Worm (Caenorhabditis elegans): Measurements from ENCODE around the gene rde-4.

Gene rde-4

DNA sequence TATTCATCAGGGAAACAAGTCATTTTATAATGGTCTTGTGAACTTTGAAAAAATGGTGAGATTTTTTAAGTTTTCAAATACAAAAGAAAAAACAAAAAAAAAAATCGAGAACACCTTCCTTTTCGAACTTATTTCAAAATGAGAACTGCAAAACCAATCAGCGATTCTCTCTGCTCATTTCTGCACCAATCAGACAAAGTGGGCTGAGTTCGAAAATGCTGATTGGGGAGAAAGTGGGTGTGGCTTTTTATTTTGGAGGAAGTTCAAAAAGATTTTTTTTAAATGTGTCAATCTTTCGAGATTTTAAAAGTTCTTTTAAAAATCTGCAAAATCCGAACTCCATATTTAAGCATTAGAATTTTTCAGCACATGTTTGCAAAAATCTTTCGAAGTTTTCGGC lies 23.9 kb downstream of the rde-4 start:
- TF ChIP-seq pes-1 (GFP tag; IDR thresholded peaks at IDR 0.05): no peak
- TF ChIP-seq tra-4 (tag; optimal IDR thresholded peaks at IDR 0.05): no peak
- TF ChIP-seq B0310.2 (tag; optimal IDR thresholded peaks at IDR 0.05): no peak
- TF ChIP-seq aly-1 (tag; optimal IDR thresholded peaks at IDR 0.05): no peak
- no peak for TF ChIP-seq ama-1 (optimal IDR thresholded peaks at IDR 0.05)
- no peak for TF ChIP-seq sea-1 (GFP tag; conservative IDR thresholded peaks at IDR 0.05)
- no peak for TF ChIP-seq tbx-11 (GFP tag; IDR thresholded peaks at IDR 0.05)
- TF ChIP-seq hmg-4 (GFP tag; optimal IDR thresholded peaks at IDR 0.05): no peak
- TF ChIP-seq flt-1 (GFP tag; IDR thresholded peaks at IDR 0.05): no peak
- no peak for TF ChIP-seq tbx-37 (GFP tag; conservative IDR thresholded peaks at IDR 0.05)
- TF ChIP-seq F13C5.2 (tag; optimal IDR thresholded peaks at IDR 0.05): no peak
- TF ChIP-seq ceh-13 (GFP tag; optimal IDR thresholded peaks at IDR 0.05): no peak

DNA sequence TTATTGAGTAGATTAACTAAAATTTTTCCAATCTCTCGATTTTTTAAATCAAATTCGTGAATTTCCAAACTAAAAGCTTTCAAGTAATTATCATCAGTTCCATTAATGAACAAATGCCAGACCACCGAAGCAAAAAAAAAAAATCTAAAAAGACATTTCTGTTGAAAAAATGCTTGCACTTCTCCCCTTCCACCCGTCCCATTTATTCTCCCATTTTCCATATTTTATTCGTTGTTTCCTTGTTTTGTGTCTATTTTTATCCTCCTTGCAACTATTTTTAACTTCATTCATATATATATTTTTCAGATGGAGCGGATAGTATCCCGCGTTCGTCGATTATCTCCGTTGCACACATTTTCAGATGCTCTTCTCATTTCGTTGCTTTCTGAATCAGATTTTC lies 29.5 kb downstream of the rde-4 start, which contains the start of gene epac-1:
TSS of gene epac-1 (plus strand) at position 301 of the 400 bp plus-strand sequence.
- TF ChIP-seq tbx-11 (GFP tag; IDR thresholded peaks at IDR 0.05) (no peak), ama-1 (optimal IDR thresholded peaks at IDR 0.05) (no peak)

DNA sequence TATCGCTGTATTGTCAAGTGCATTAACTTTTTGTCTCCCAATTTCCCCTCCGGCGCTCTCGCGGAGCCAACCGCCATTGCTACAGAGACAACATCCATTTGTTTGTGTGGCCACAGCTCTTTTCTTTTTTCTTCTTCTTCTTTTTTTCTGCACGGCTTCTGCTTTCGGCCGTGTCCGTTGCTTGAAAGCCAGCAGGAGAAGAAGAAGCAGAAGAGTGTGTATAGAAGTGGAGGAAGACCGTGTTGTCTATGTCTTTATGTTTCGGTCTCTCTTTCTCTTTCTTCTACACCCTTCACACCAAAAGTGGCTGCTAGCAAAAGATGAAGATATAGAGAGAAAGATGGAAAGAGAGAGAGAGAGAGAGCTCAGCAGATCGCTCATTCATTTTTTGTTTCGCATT lies 30.6 kb downstream of the rde-4 start:
- no peak for TF ChIP-seq ceh-13 (GFP tag; optimal IDR thresholded peaks at IDR 0.05)
- TF ChIP-seq F13C5.2 (tag; optimal IDR thresholded peaks at IDR 0.05): no peak
- no peak for TF ChIP-seq tbx-11 (GFP tag; IDR thresholded peaks at IDR 0.05)
- TF ChIP-seq pes-1 (GFP tag; IDR thresholded peaks at IDR 0.05): no peak
- no peak for TF ChIP-seq tra-4 (tag; optimal IDR thresholded peaks at IDR 0.05)
- no peak for TF ChIP-seq hmg-4 (GFP tag; optimal IDR thresholded peaks at IDR 0.05)
- no peak for TF ChIP-seq sea-1 (GFP tag; conservative IDR thresholded peaks at IDR 0.05)
- no peak for TF ChIP-seq flt-1 (GFP tag; IDR thresholded peaks at IDR 0.05)
- no peak for TF ChIP-seq scrt-1 (GFP tag; IDR thresholded peaks at IDR 0.05)

- no peak for TF ChIP-seq flt-1 (GFP tag; IDR thresholded peaks at IDR 0.05)
- TF ChIP-seq tra-4 (tag; optimal IDR thresholded peaks at IDR 0.05): no peak
- no peak for TF ChIP-seq ets-7 (tag; optimal IDR thresholded peaks at IDR 0.05)
- TF ChIP-seq tbx-37 (GFP tag; conservative IDR thresholded peaks at IDR 0.05): no peak
- TF ChIP-seq hnd-1 (tag; optimal IDR thresholded peaks at IDR 0.05): no peak
- TF ChIP-seq B0310.2 (tag; optimal IDR thresholded peaks at IDR 0.05): no peak
- TF ChIP-seq ama-1 (optimal IDR thresholded peaks at IDR 0.05): no peak
- TF ChIP-seq F13C5.2 (tag; optimal IDR thresholded peaks at IDR 0.05): no peak
These were observed 32.3 kb downstream of the rde-4 start, which contains the start of gene unc-47 for ce11 chrIII:10186160-10186559. Gene unc-47, minus strand, starts transcription at chrIII:10186260.

DNA sequence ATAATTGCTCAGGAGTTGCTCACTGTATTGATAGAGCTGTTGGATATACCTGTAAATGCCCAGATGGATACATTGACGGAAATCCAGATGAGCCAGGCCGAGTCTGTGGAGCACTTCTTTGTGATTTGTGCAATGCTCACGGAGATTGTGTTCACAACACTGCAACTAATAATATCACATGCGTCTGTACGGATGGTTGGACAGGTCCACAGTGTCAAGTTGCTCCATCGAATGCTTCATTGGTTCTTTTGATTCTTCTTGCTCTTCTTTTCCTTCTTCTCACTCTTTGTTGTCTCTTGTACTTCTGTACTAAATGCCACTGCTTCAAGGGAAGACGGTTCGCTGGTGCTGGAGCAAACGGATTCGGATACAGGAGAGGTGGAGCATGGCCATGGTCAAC lies 36.6 kb downstream of the rde-4 start:
- TF ChIP-seq flt-1 (GFP tag; IDR thresholded peaks at IDR 0.05) (no peak), ama-1 (optimal IDR thresholded peaks at IDR 0.05) (no peak)

- TF ChIP-seq tbx-37 (GFP tag; conservative IDR thresholded peaks at IDR 0.05): no peak
- no peak for TF ChIP-seq ets-7 (tag; optimal IDR thresholded peaks at IDR 0.05)
- TF ChIP-seq hnd-1 (tag; optimal IDR thresholded peaks at IDR 0.05): no peak
- TF ChIP-seq hmg-4 (GFP tag; optimal IDR thresholded peaks at IDR 0.05): no peak
- no peak for TF ChIP-seq hmbx-1 (tag; optimal IDR thresholded peaks at IDR 0.05)
- TF ChIP-seq ceh-13 (GFP tag; optimal IDR thresholded peaks at IDR 0.05): no peak
- TF ChIP-seq aly-1 (tag; optimal IDR thresholded peaks at IDR 0.05): no peak
- TF ChIP-seq scrt-1 (GFP tag; IDR thresholded peaks at IDR 0.05): no peak
- no peak for TF ChIP-seq tra-4 (tag; optimal IDR thresholded peaks at IDR 0.05)
These were observed 39.0 kb downstream of the rde-4 start for ce11 chrIII:10179444-10179843.

ce11 chrIII:10178552-10178951 lies 39.9 kb downstream of the rde-4 start:
- TF ChIP-seq scrt-1 (GFP tag; IDR thresholded peaks at IDR 0.05): no peak
- no peak for TF ChIP-seq ama-1 (optimal IDR thresholded peaks at IDR 0.05)
- no peak for TF ChIP-seq ets-7 (tag; optimal IDR thresholded peaks at IDR 0.05)
- no peak for TF ChIP-seq tra-4 (tag; optimal IDR thresholded peaks at IDR 0.05)
- no peak for TF ChIP-seq F13C5.2 (tag; optimal IDR thresholded peaks at IDR 0.05)
- TF ChIP-seq hnd-1 (tag; optimal IDR thresholded peaks at IDR 0.05): no peak
- no peak for TF ChIP-seq pes-1 (GFP tag; IDR thresholded peaks at IDR 0.05)
- no peak for TF ChIP-seq aly-1 (tag; optimal IDR thresholded peaks at IDR 0.05)
- no peak for TF ChIP-seq sea-1 (GFP tag; conservative IDR thresholded peaks at IDR 0.05)
- TF ChIP-seq ceh-13 (GFP tag; optimal IDR thresholded peaks at IDR 0.05): no peak
- no peak for TF ChIP-seq hmg-4 (GFP tag; optimal IDR thresholded peaks at IDR 0.05)
- no peak for TF ChIP-seq tbx-11 (GFP tag; IDR thresholded peaks at IDR 0.05)
- TF ChIP-seq tbx-37 (GFP tag; conservative IDR thresholded peaks at IDR 0.05): no peak
- no peak for TF ChIP-seq flt-1 (GFP tag; IDR thresholded peaks at IDR 0.05)
- no peak for TF ChIP-seq hmbx-1 (tag; optimal IDR thresholded peaks at IDR 0.05)
- no peak for TF ChIP-seq ceh-36 (tag; optimal IDR thresholded peaks at IDR 0.05)
- TF ChIP-seq B0310.2 (tag; optimal IDR thresholded peaks at IDR 0.05): no peak

DNA sequence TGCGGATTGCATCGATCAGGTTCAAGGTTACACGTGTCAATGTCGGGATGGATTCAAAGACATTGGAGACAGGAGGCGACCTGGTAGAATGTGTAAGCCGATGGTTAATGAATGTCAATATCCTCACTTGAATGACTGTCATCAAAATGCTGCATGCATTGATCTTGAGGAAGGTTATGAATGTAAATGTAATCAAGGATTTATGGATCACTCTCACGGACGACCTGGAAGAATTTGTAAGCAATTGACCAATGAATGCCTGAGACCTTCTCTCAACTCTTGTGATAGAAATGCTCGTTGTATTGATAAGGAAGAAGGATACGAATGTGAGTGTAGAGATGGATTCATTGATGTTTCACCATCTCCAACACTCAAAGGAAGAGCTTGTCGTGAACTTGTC lies 40.4 kb downstream of the rde-4 start:
- TF ChIP-seq pes-1 (GFP tag; IDR thresholded peaks at IDR 0.05) (no peak), hnd-1 (tag; optimal IDR thresholded peaks at IDR 0.05) (no peak), hmg-4 (GFP tag; optimal IDR thresholded peaks at IDR 0.05) (no peak), F13C5.2 (tag; optimal IDR thresholded peaks at IDR 0.05) (no peak), tra-4 (tag; optimal IDR thresholded peaks at IDR 0.05) (no peak), ceh-13 (GFP tag; optimal IDR thresholded peaks at IDR 0.05) (no peak), tbx-37 (GFP tag; conservative IDR thresholded peaks at IDR 0.05) (no peak), B0310.2 (tag; optimal IDR thresholded peaks at IDR 0.05) (no peak), flt-1 (GFP tag; IDR thresholded peaks at IDR 0.05) (no peak)

DNA sequence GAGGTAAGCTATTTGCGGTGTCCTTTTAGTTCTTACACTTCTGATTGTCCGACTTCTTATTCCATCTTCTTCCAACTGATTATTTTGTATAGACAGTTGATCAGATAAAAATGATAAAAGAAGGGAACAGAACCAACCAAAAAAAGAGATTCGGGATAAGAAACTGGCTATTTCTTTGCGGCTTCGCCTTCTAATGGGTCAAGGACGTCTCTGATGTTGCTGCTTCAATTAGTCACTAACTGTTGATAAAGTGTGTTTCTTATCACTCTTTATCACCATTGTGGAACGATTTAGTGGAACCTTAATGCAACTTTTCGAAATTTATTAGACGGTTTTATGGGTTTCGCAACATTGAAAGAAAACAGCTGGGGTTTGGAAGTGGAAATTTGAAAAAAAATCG lies 48.2 kb downstream of the rde-4 start:
- no peak for TF ChIP-seq ama-1 (optimal IDR thresholded peaks at IDR 0.05)
- no peak for TF ChIP-seq aly-1 (tag; optimal IDR thresholded peaks at IDR 0.05)
- no peak for TF ChIP-seq scrt-1 (GFP tag; IDR thresholded peaks at IDR 0.05)
- no peak for TF ChIP-seq flt-1 (GFP tag; IDR thresholded peaks at IDR 0.05)
- no peak for TF ChIP-seq tra-4 (tag; optimal IDR thresholded peaks at IDR 0.05)
- no peak for TF ChIP-seq hmbx-1 (tag; optimal IDR thresholded peaks at IDR 0.05)
- no peak for TF ChIP-seq ets-7 (tag; optimal IDR thresholded peaks at IDR 0.05)
- TF ChIP-seq B0310.2 (tag; optimal IDR thresholded peaks at IDR 0.05): no peak

All from whole organism, early embryonic.